Fruit fly (Drosophila melanogaster) whole organism, embryonic: Measurements from ENCODE around the gene TBC1D16.
A peak's percentile ranks its signal among the peaks of the same experiment; 100 is the strongest.

Experiments used
- Bgb ChIP-seq: fragments of 200-800 bp; sonication (Bioruptor generic); IDR thresholded peaks from 2 replicates; pipeline ENCODE4 v1.3.6; 2022; ENCODE audit warnings: missing biosample characterization, missing genetic modification characterization; ENCODE audit not compliant: partially characterized antibody
- CG10267 ChIP-seq: fragments of 200-800 bp; sonication (Bioruptor generic); optimal IDR thresholded peaks from 2 replicates; lab custom pipeline; 2018; ENCODE audit warnings: missing biosample characterization, mild to moderate bottlenecking, missing genetic modification characterization, moderate library complexity
- CG10274 ChIP-seq: fragments of 200-800 bp; sonication (Bioruptor generic); optimal IDR thresholded peaks from 3 replicates; lab custom pipeline; 2017; ENCODE audit warnings: missing biosample characterization, mild to moderate bottlenecking, missing genetic modification characterization
- CG11560 ChIP-seq: fragments of 200-800 bp; sonication (Bioruptor generic); IDR thresholded peaks from 3 replicates; pipeline ENCODE4 v1.3.6; 2022; ENCODE audit warnings: missing biosample characterization, missing genetic modification characterization
- CG12391 ChIP-seq: fragments of 200-800 bp; sonication (Bioruptor generic); optimal IDR thresholded peaks from 3 replicates; lab custom pipeline; 2018; ENCODE audit warnings: missing biosample characterization, mild to moderate bottlenecking, missing genetic modification characterization, moderate library complexity
- CG12942 ChIP-seq: fragments of 200-800 bp; sonication (Bioruptor generic); optimal IDR thresholded peaks from 3 replicates; lab custom pipeline; 2016; ENCODE audit warnings: missing biosample characterization, missing genetic modification characterization
- CG15514 ChIP-seq: fragments of 200-800 bp; sonication (Bioruptor generic); optimal IDR thresholded peaks from 3 replicates; lab custom pipeline; 2017; ENCODE audit warnings: missing biosample characterization, missing genetic modification characterization, mild to moderate bottlenecking, moderate library complexity, missing genetic modification reagents
- CG1603 ChIP-seq: fragments of 200-800 bp; sonication (Bioruptor generic); optimal IDR thresholded peaks from 2 replicates; lab custom pipeline; 2019; ENCODE audit warnings: missing biosample characterization, mild to moderate bottlenecking, missing genetic modification characterization, moderate library complexity
- CG17361 ChIP-seq: fragments of 200-800 bp; sonication (Bioruptor generic); IDR thresholded peaks from 3 replicates; pipeline ENCODE4 v1.3.6; 2022; ENCODE audit warnings: missing biosample characterization, missing genetic modification characterization
- CG17829 ChIP-seq: fragments of 200-800 bp; optimal IDR thresholded peaks from 2 replicates; lab custom pipeline; 2019; ENCODE audit warnings: missing biosample characterization, mild to moderate bottlenecking, missing genetic modification characterization, moderate library complexity
- CG2199 ChIP-seq: fragments of 200-800 bp; sonication (Bioruptor generic); IDR thresholded peaks from 3 replicates; pipeline ENCODE4 v1.3.6; 2022; ENCODE audit warnings: missing biosample characterization, missing genetic modification characterization
- CG34422 ChIP-seq: fragments of 200-800 bp; sonication (Bioruptor generic); IDR thresholded peaks from 3 replicates; pipeline ENCODE4 v1.3.6; 2022; ENCODE audit warnings: missing biosample characterization, missing genetic modification characterization
- CG3995 ChIP-seq: fragments of 200-800 bp; sonication (Bioruptor generic); optimal IDR thresholded peaks from 3 replicates; lab custom pipeline; 2016; ENCODE audit warnings: missing biosample characterization, missing genetic modification characterization
- CG42726 ChIP-seq: fragments of 200-800 bp; sonication (Bioruptor generic); IDR thresholded peaks from 2 replicates; pipeline ENCODE4 v1.3.6; 2022; ENCODE audit warnings: missing biosample characterization, missing genetic modification characterization; ENCODE audit not compliant: partially characterized antibody
- CG4328 ChIP-seq: fragments of 200-800 bp; sonication (Bioruptor generic); optimal IDR thresholded peaks from 3 replicates; lab custom pipeline; 2017; ENCODE audit warnings: missing biosample characterization, missing genetic modification reagents, missing genetic modification characterization
- CG4404 ChIP-seq: fragments of 200-800 bp; sonication (Bioruptor generic); IDR thresholded peaks from 2 replicates; pipeline ENCODE4 v1.3.6; 2022; ENCODE audit warnings: missing biosample characterization, missing genetic modification characterization
- CG7357 ChIP-seq: fragments of 200-800 bp; sonication (Bioruptor generic); IDR thresholded peaks from 3 replicates; pipeline ENCODE4 v1.3.6; 2022; ENCODE audit warnings: missing biosample characterization, missing genetic modification characterization
- CG8924 ChIP-seq: fragments of 200-800 bp; optimal IDR thresholded peaks from 3 replicates; lab custom pipeline; 2019; ENCODE audit warnings: missing biosample characterization, mild to moderate bottlenecking, missing genetic modification characterization, moderate library complexity
- Dll ChIP-seq: fragments of 200-800 bp; sonication (Bioruptor generic); IDR thresholded peaks from 4 replicates; pipeline ENCODE4 v1.3.6; 2022; ENCODE audit warnings: missing biosample characterization, missing genetic modification characterization; ENCODE audit not compliant: partially characterized antibody
- Dp ChIP-seq: fragments of 200-800 bp; sonication (Bioruptor generic); optimal IDR thresholded peaks from 2 replicates; lab custom pipeline; 2018; ENCODE audit warnings: missing biosample characterization, mild to moderate bottlenecking, missing genetic modification characterization, moderate library complexity
- Elba2 ChIP-seq: fragments of 200-800 bp; sonication (Bioruptor generic); optimal IDR thresholded peaks from 3 replicates; lab custom pipeline; 2016; ENCODE audit warnings: missing biosample characterization, missing genetic modification characterization
- Hmx ChIP-seq: fragments of 200-800 bp; sonication (Bioruptor generic); optimal IDR thresholded peaks from 2 replicates; lab custom pipeline; 2016; ENCODE audit warnings: missing biosample characterization, missing genetic modification characterization
- Hr3 ChIP-seq: fragments of 200-800 bp; sonication (Bioruptor generic); optimal IDR thresholded peaks from 3 replicates; lab custom pipeline; 2016; ENCODE audit warnings: missing biosample characterization, missing genetic modification characterization
- Hr39 ChIP-seq: fragments of >200 bp; optimal IDR thresholded peaks from 2 replicates; lab custom pipeline; 2017
- Neu2 ChIP-seq: fragments of 200-800 bp; sonication (Bioruptor generic); optimal IDR thresholded peaks from 3 replicates; lab custom pipeline; 2016; ENCODE audit warnings: missing biosample characterization, missing genetic modification characterization, borderline replicate concordance
- Opbp ChIP-seq: fragments of 200-800 bp; sonication (Bioruptor generic); IDR thresholded peaks from 3 replicates; pipeline ENCODE4 v1.3.6; 2022; ENCODE audit warnings: missing biosample characterization, missing genetic modification characterization; ENCODE audit not compliant: partially characterized antibody
- Ptx1 ChIP-seq: fragments of 200-800 bp; sonication (Bioruptor generic); IDR thresholded peaks from 2 replicates; pipeline ENCODE4 v1.3.6; 2022; ENCODE audit warnings: missing biosample characterization, missing genetic modification characterization
- Taf1 ChIP-seq: fragments of 200-800 bp; sonication (Bioruptor generic); IDR thresholded peaks from 2 replicates; pipeline ENCODE4 v1.3.6; 2022; ENCODE audit warnings: missing biosample characterization, missing genetic modification characterization
- Trl ChIP-seq, 3 experiments: fragments of >200 bp in 2 of 3; fragments of 200-800 bp in 1 of 3; sonication (Bioruptor generic) in 1 of 3; optimal IDR thresholded peaks; 2 replicates in 1 of 3; 3 replicates in 2 of 3; lab custom pipeline; 2016 to 2017; ENCODE audit warnings: missing biosample characterization in 1 of 3, missing genetic modification characterization in 1 of 3
- Usf ChIP-seq: fragments of 200-800 bp; sonication (Bioruptor generic); optimal IDR thresholded peaks from 2 replicates; lab custom pipeline; 2017; ENCODE audit warnings: missing genotype, missing biosample characterization, missing genetic modification characterization
- gem ChIP-seq: fragments of 200-800 bp; sonication (Bioruptor generic); optimal IDR thresholded peaks from 2 replicates; lab custom pipeline; 2019; ENCODE audit warnings: missing biosample characterization, mild to moderate bottlenecking, missing genetic modification characterization, moderate library complexity
- gsb ChIP-seq: fragments of 200-800 bp; sonication (Bioruptor generic); IDR thresholded peaks from 2 replicates; pipeline ENCODE4 v1.3.6; 2022; ENCODE audit warnings: missing biosample characterization, missing genetic modification characterization
- gsb-n ChIP-seq: fragments of 200-800 bp; sonication (Bioruptor generic); optimal IDR thresholded peaks from 3 replicates; lab custom pipeline; 2018; ENCODE audit warnings: missing biosample characterization, mild to moderate bottlenecking, missing genetic modification characterization
- ham ChIP-seq: fragments of 200-800 bp; sonication (Bioruptor generic); IDR thresholded peaks from 2 replicates; pipeline ENCODE4 v1.3.6; 2022; ENCODE audit warnings: missing biosample characterization, missing genetic modification characterization
- jing ChIP-seq: fragments of 200-800 bp; sonication (Bioruptor generic); optimal IDR thresholded peaks from 2 replicates; lab custom pipeline; 2018; ENCODE audit warnings: missing biosample characterization, mild to moderate bottlenecking, missing genetic modification characterization
- klu ChIP-seq: fragments of 200-800 bp; sonication (Bioruptor generic); IDR thresholded peaks from 2 replicates; pipeline ENCODE4 v1.3.6; 2022; ENCODE audit warnings: missing biosample characterization, missing genetic modification characterization
- nau ChIP-seq: fragments of 200-800 bp; sonication (Bioruptor generic); optimal IDR thresholded peaks from 3 replicates; lab custom pipeline; 2017; ENCODE audit warnings: missing biosample characterization, mild to moderate bottlenecking, missing genetic modification characterization, missing genetic modification reagents
- nmo ChIP-seq: fragments of 200-800 bp; sonication (Bioruptor generic); optimal IDR thresholded peaks from 2 replicates; lab custom pipeline; 2018; ENCODE audit warnings: missing biosample characterization, mild to moderate bottlenecking, missing genetic modification characterization, moderate library complexity
- nom ChIP-seq: fragments of 200-800 bp; sonication (Bioruptor generic); optimal IDR thresholded peaks from 2 replicates; lab custom pipeline; 2017; ENCODE audit warnings: missing biosample characterization, missing genetic modification characterization, mild to moderate bottlenecking, moderate library complexity, missing genetic modification reagents
- odd ChIP-seq: fragments of 200-800 bp; sonication (Bioruptor generic); optimal IDR thresholded peaks from 2 replicates; lab custom pipeline; 2017; ENCODE audit warnings: missing biosample characterization, mild to moderate bottlenecking, missing genetic modification characterization
- phol ChIP-seq: fragments of 200-800 bp; sonication (Bioruptor generic); optimal IDR thresholded peaks from 3 replicates; lab custom pipeline; 2018; ENCODE audit warnings: missing biosample characterization, mild to moderate bottlenecking, missing genetic modification characterization, moderate library complexity
- pnt ChIP-seq: fragments of 200-800 bp; sonication (Bioruptor generic); optimal IDR thresholded peaks from 3 replicates; lab custom pipeline; 2016; ENCODE audit warnings: missing biosample characterization, missing genetic modification characterization
- prd ChIP-seq, 3 experiments: fragments of >200 bp in 2 of 3; fragments of 200-800 bp in 1 of 3; sonication (Bioruptor generic) in 1 of 3; optimal IDR thresholded peaks in 2 of 3; IDR thresholded peaks in 1 of 3; 2 replicates in 2 of 3; 3 replicates in 1 of 3; pipeline versions ENCODE4 v1.3.6 to Lab custom; 2017 to 2022; ENCODE audit warnings: missing biosample characterization in 1 of 3, missing genetic modification characterization in 1 of 3
- rib ChIP-seq: fragments of 200-800 bp; sonication (Bioruptor generic); IDR thresholded peaks from 2 replicates; pipeline ENCODE4 v1.3.6; 2022; ENCODE audit warnings: missing biosample characterization, missing genetic modification characterization
- row ChIP-seq: fragments of 200-800 bp; sonication (Bioruptor generic); IDR thresholded peaks from 3 replicates; pipeline ENCODE4 v1.3.6; 2022; ENCODE audit warnings: missing biosample characterization, missing genetic modification characterization
- slou ChIP-seq: fragments of 200-800 bp; sonication (Bioruptor generic); optimal IDR thresholded peaks from 3 replicates; lab custom pipeline; 2016; ENCODE audit warnings: missing biosample characterization, missing genetic modification characterization
- tio ChIP-seq: fragments of 200-800 bp; sonication (Bioruptor generic); optimal IDR thresholded peaks from 2 replicates; lab custom pipeline; 2017; ENCODE audit warnings: missing biosample characterization, missing genetic modification characterization, inconsistent platforms
- vvl ChIP-seq: fragments of 200-800 bp; sonication (Bioruptor generic); IDR thresholded peaks from 2 replicates; pipeline ENCODE4 v1.3.6; 2022; ENCODE audit warnings: missing biosample characterization, missing genetic modification characterization

Gene TBC1D16

DNA sequence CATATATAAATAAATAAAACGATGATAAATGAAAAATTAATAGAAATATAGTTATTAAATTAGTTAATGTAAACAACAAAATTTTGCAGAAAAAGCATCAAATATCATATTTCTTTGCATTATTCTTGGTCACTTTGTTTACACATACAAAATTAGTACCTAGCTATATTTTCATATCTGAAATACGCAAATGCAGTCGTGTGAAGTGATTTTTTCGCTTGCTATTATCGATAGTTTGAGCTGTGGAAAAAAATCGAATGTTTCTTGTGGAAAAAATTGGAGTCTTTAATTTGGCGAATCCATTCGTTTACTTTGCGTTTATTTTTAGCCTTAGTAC, 39.0 kb downstream of the TBC1D16 start, which contains the start of gene Cnot4 (continued):
- TF ChIP-seq ham (no peak), CG17829 (tag; lab: Kevin White, UChicago) (peak; percentile 29), nau (GFP tag; lab: Kevin White, UChicago) (no peak), Ptx1 (GFP tag; lab: Robert Waterston, UW) (no peak), nmo (GFP tag; lab: Kevin White, UChicago) (peak; percentile 62), tio (GFP tag; lab: Kevin White, UChicago) (no peak), Hr39 (no peak), row (GFP tag; lab: Robert Waterston, UW) (peak; percentile 71), odd (GFP tag; lab: Kevin White, UChicago) (no peak), phol (peak; percentile 23), gsb (GFP tag; lab: Robert Waterston, UW) (no peak), CG34422 (GFP tag; lab: Robert Waterston, UW) (0 out of 3 replicates have a peak, but pooled peaks have one; percentile 11), CG42726 (GFP tag; lab: Robert Waterston, UW) (0 out of 2 replicates have a peak, but pooled peaks have one; percentile 12), Dll (GFP tag; lab: Robert Waterston, UW) (peak; percentile 39; the same call in 2 of the 4 replicates), Opbp (GFP tag; lab: Robert Waterston, UW) (no peak), gem (tag; lab: Kevin White, UChicago) (peak; percentile 24), CG17361 (GFP tag; lab: Robert Waterston, UW) (peak; percentile 47; the same call in 1 of the 3 replicates), CG12391 (peak; percentile 33), Dp (GFP tag; lab: Kevin White, UChicago) (peak; percentile 1), pnt (GFP tag; lab: Kevin White, UChicago) (no peak), CG3995 (GFP tag; lab: Kevin White, UChicago) (peak; percentile 96), Hr3 (GFP tag; lab: Kevin White, UChicago) (peak; percentile 25), CG10267 (tag; lab: Kevin White, UChicago) (peak; percentile 35), slou (no peak), CG11560 (tag; lab: Robert Waterston, UW) (peak; percentile 97), CG1603 (tag; lab: Kevin White, UChicago) (peak; percentile 17), gsb-n (peak; percentile 44)

DNA sequence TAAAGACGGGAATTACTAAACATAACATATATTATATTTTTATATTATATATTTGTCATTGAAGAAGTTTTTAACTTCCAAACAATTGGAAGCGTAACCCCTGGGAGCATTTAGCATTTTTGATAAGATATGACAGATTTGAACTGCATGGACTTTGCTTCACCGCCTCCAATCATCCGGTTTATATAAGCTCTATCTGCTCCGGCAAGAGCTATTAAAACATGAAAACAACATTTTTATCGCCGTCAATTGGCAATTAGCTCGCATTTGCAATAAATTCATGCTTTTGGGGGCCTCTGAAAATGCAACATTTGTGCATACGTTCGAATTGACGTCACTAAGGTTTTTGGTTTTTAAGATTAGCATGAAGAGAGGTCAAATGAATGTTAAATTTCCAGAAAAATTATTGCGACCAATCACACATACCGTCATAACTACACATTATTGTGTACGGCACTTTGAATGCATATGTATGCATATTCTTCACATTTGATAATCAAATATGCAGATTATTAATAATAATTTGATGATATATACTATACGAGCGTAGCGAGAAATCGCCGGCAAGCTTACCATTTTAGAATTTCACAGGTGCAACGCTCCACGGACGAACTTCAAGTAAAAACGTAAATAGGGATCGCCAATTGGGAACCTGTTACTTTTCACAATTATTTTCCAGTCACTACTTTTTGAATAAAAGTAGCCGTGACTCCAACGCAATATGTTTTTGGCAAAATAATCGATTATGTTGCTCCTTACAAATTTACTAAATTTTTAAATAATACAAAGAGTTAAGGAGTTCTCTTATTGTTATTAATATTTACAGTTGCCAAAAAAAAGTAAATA, 39.6 kb downstream of the TBC1D16 start, which contains the start of gene Mdh1:
Mdh1 (minus strand) TSS at position 691 of the 846 bp plus-strand sequence.
- TF ChIP-seq vvl (peak; percentile 7; the same call in 1 of the 2 replicates), CG7357 (GFP tag; lab: Robert Waterston, UW) (no peak), CG4328 (GFP tag; lab: Kevin White, UChicago) (no peak), Hmx (GFP tag; lab: Kevin White, UChicago) (no peak), nom (GFP tag; lab: Kevin White, UChicago) (peak; percentile 52), CG10274 (GFP tag; lab: Kevin White, UChicago) (no peak), CG2199 (GFP tag; lab: Robert Waterston, UW) (no peak), CG4404 (GFP tag; lab: Robert Waterston, UW) (no peak), prd (optimal IDR thresholded peaks at IDR 0.05; lab: Kevin White, UChicago) (no peak), prd (GFP tag; IDR thresholded peaks at IDR 0.05; lab: Robert Waterston, UW) (no peak), Neu2 (GFP tag; lab: Kevin White, UChicago) (no peak), CG12391 (peak; percentile 40), Trl (optimal IDR thresholded peaks at IDR 0.05; lab: Kevin White, UChicago) (no peak), Trl (GFP tag; optimal IDR thresholded peaks at IDR 0.05; lab: Kevin White, UChicago) (no peak), Usf (GFP tag; lab: Kevin White, UChicago) (no peak), CG34422 (GFP tag; lab: Robert Waterston, UW) (peak; percentile 53; the same call in 1 of the 3 replicates), CG15514 (peak; percentile 72), klu (GFP tag; lab: Robert Waterston, UW) (no peak), Bgb (no peak; the same call in 1 of the 2 replicates), Elba2 (peak; percentile 92), Taf1 (GFP tag; lab: Robert Waterston, UW) (no peak), jing (GFP tag; lab: Kevin White, UChicago) (no peak), CG8924 (tag; lab: Kevin White, UChicago) (no peak), CG12942 (GFP tag; lab: Kevin White, UChicago) (no peak), rib (GFP tag; lab: Robert Waterston, UW) (no peak)
